Worm (Caenorhabditis elegans) whole organism, dauer: ENCODE results near the gene Y61A9LA.7.
"Not testable (repeated sequence)": the region's sequence is repeated elsewhere in the genome, so short reads cannot be mapped to it uniquely, and the experiment has no call there.

ENCODE experiments used
- unc-62 ChIP-seq: sonication (generic microtip); optimal IDR thresholded peaks from 2 replicates; lab custom pipeline; 2017; ENCODE audit warnings: missing biosample characterization, missing genetic modification reagents, missing genetic modification characterization

The Y61A9LA.7 gene

DNA sequence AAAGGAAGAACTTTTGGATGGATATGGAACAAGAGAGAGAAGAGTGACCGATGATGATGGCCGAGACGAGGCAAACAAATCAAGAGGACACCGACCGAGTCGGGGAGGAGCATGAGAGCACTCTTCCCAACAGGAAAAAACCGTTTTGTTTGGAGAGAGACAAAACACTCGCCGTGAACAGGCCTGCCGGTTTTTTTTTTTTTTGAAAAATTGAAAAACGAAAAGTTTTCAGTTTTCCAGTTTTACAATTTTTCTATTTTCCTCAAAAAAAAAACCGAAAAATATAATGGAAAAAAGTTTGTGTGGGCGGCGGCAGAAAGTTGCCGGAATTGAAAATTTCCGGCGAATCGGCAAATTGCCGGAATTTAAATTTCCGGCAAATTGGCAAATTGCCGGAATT is at the start of gene Y61A9LA.7:
Gene Y61A9LA.7, minus strand, starts transcription at position 101 of the 400 bp plus-strand sequence.
- no peak for TF ChIP-seq unc-62

DNA sequence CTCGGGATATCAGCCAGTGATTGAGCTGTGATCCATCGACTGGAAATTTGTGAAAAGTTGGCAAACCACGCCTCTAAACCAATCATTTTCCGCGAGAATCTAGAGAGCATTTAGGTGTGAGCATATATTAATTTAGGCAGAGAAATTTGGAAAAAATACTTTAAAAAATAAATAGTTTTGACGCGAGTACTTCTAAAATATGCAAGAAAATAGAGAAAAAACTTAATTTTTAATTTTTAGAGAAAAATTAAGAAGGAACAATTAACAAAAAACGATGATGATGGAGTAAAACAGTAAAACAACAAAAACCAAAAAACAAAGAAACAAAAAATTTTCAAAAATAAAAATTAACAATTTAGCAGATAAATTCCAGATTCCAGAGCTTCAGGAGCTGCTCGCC is 47.2 kb upstream of the Y61A9LA.7 start, which contains the start of gene txt-6:
Gene txt-6, minus strand, starts transcription at position 101 of the 400 bp plus-strand sequence.
- no peak for TF ChIP-seq unc-62

DNA sequence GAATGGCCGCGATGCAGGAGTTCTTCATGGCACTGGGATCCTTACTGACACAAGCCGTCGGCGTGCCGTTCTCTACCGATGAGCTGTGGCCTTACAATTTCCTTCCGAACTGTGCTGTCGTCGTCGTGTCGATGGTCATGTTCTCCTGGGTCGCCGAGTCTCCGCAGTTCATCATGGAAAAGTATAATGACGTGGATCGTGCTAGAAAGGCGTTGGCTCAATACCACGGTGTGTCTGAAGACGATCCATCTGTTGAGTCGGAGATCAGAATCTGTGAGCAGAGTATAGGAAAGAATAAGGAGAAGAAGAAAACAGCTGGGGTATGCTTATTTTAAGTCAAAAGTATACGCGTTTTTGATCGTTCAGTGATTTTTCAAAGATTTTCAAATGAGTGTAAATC is 39.6 kb upstream of the Y61A9LA.7 start:
- TF ChIP-seq unc-62: no peak

DNA sequence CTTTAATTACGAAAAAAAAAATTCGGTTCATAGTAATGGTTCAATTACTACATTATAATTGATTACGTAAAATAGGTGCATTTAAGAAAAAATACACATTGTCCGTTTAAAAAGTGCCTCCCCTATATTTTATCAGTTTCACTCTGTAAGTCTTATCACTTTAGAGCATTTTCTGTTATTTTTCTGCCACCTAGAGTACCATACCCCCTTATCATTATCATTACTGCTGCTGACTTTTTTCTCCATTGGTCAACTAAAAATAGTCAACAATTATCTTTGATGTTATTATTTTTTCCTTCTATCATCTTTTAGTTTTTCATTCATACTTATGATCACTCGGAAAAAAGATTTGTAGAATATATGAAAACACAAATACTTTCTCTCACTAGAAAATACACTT is 38.9 kb upstream of the Y61A9LA.7 start:
- TF ChIP-seq unc-62: no peak

DNA sequence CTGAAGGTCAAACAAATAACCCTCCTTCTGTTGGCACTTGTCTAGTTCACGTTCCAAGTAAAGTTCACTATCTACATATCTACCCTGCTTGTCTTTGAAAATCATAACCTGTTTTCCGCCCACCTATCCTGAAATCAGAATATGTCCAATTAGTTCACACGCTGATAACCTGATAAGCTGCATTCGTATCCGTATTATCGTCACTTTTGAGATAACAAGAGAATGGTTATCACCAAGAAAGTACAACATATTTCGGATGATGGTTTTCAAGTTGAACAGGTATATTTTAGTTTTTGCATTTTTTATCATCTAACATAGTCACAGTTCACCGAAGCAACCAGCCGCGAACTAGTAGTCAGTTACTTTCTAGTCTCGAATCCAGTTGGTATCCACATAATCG is 31.2 kb upstream of the Y61A9LA.7 start:
- no peak for TF ChIP-seq unc-62

DNA sequence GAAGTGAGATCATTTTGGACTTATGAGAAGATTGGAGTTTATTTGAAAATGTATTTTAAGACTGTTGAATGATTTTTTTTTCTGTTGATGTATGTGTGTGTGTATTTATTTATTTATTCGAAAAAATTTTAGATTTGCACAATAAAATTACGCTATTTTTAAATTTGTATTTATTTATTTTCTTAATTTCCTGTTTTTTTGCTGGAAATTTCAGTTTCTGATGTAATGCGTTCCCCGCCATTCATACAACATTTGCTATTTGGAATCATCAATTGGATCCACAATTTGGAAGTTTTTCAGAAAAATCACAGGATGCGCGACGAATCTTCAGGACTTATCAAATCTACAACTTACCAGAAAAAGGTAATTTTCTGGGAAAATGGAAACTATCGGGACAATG is 25.4 kb upstream of the Y61A9LA.7 start, which contains the start of gene Y61A9LA.1:
Gene Y61A9LA.1, plus strand, starts transcription at position 301 of the 400 bp plus-strand sequence.
- no peak for TF ChIP-seq unc-62

DNA sequence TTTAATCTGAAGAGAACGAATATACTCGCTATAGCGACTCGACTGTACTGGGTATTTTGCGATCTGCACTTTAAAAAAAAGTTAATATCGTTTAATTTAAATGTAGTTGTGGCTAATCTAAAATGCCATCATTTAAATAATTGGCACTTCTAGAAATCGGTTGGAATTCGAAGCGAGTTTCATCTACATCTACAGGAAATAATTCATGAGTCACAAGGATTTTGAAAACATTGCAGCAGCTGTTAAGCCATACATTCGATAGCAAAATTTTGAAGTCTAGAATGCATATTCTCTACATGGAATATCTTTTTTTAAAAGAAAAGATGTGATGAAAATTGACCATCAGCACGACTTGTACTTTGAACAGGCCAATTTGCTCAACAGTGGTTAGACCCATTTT is 21.0 kb upstream of the Y61A9LA.7 start:
- no peak for TF ChIP-seq unc-62

DNA sequence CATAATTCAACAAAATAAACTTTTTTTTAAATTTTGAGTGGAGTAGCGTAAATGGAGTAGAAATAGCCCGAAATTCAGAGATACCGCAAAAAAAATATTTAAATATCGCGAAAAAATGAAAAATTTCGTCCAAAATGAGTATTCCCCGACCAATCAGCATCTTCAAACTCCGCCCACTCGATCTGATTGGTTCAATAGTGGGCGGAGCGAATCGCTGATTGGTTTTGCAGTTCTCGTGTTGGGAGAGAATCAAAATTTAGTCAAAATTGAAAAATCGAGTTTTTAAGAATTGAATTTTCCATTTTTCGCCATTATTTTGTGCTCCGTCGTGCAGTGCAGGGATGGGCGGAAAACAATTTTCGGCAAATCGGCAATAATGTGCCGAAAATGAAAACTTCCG is 15.9 kb upstream of the Y61A9LA.7 start:
- no peak for TF ChIP-seq unc-62

DNA sequence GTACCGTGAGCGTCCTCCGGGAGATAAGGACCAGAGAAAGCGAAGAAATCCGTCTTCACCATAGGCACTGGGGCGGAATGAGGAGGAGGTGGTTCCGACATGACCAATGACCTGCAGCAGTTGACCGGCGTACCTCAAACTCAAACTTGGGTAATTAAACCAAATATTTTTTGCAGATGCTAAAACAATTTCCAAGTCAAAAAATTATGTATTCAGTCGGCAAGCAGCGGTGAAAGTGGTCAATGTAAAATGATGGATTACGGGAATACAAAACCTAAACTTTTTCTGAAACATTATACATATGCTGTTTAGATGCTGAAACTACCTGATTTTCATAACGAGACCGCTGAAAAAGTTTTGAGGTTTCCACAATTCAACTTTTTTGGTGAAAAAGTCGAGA is 14.2 kb upstream of the Y61A9LA.7 start, which contains the start of gene hpo-39:
Gene hpo-39, minus strand, starts transcription at position 101 of the 400 bp plus-strand sequence.
- not testable (repeated sequence) for TF ChIP-seq unc-62

DNA sequence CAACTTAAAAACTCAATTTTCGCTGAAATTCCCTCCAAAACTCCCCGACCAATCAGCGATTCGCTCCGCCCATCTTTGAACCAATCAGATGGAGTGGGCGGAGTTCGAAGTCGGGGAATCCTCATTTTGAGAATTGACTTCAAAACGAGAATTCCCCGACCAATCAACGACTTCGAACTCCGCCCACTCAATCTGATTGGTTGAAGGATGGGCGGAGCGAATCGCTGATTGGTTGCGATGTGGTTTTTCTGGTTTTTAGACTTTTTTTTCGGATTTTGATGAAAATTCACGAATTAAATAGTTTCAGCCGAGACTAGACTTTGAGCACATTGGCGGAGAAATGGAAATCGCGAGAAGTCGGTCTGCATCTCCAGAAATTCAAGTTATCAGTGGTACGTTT is 12.4 kb upstream of the Y61A9LA.7 start:
- TF ChIP-seq unc-62: no peak

DNA sequence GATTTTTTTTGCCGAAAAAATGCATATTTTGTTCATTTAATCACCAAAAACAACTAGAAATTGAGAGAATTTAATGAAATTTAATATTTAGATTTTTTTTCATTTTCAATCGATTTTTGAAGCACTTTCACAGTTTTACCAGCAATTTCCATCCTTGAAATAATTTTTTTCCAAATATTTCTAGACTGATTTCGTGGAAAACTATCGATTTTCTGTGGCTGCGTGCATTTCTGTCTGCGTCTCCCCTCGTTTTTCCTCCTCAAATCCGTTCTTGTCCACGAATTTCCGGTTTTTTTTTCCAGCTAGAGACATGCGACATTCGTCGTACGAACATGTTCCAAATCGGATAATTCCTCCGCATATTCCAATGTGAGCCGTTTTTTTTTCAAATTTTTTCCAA is 11.2 kb upstream of the Y61A9LA.7 start, which contains the start of gene Y61A9LA.3:
Gene Y61A9LA.3, plus strand, starts transcription at position 301 of the 400 bp plus-strand sequence.
- no peak for TF ChIP-seq unc-62

DNA sequence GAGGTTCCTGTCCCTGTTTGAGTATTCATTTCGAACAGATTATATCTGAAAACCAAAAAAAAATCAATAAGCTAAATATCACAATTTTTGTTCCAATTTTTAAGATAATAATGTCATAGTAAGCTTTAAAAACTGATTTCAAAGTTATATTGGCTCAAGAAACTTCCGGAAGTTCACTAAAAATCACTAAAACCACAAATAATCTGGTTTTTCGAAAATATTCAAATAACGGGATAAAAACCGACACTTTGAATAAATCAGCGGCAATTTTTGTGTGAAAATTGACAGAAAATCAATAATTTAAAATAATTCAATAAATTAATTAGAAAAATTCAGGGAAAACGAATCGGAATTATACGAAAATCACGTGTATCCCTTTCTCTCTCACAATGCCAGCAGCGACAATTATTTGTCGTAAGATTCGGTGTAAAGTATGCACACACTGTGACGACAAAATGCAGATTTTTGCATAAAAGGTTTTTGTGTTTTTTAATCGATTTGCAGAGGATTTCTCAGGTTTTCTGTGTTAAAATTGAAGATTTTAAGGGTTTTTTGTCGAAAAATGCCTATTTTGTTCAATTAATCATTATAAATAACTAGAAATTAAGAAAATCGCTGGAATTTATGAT is 10.5 kb upstream of the Y61A9LA.7 start, which contains the start of gene sut-2:
Gene sut-2, minus strand, starts transcription at position 51 of the 629 bp plus-strand sequence.
- TF ChIP-seq unc-62: no peak

DNA sequence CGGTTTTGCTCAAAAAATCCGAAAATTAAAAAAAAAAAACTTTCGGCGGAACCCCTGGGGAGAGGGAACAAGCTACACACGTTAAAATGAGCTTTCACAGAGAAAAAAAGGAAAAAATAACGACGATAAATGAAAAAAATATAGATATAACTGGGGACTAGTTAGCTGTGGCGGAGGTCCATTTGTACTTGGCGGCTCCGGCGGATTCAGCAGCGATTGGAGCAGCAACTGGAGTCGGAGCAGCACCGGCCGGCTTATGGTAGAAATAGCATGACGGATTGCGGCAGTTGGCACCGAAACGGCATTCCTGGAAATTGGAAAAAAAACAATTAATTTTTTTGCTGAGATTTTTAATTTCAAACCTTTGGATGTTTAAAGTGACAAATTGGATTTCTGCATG is 2.9 kb upstream of the Y61A9LA.7 start:
- no peak for TF ChIP-seq unc-62

DNA sequence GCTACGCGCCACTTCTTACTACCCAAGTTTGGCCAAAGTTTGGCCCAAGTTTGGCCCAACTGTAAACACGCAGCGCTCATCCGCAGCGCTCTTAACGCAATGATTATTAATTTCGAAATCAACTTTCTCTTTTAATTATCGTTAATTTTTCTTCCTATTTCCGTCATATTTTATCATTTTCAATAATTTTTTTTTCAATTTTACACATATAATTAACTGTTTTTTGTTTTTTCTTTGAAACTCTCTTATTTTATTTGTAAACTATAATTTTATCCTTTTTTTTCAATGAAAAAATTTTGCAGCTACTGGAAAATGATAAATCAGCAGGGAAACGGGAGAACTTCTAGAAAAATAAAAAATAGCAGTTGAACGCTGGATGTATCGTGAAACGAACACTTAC is 840 bp upstream of the Y61A9LA.7 start, which contains the start of gene Y61A9LA.4:
Gene Y61A9LA.4, plus strand, starts transcription at position 301 of the 400 bp plus-strand sequence.
- not testable (repeated sequence) for TF ChIP-seq unc-62

DNA sequence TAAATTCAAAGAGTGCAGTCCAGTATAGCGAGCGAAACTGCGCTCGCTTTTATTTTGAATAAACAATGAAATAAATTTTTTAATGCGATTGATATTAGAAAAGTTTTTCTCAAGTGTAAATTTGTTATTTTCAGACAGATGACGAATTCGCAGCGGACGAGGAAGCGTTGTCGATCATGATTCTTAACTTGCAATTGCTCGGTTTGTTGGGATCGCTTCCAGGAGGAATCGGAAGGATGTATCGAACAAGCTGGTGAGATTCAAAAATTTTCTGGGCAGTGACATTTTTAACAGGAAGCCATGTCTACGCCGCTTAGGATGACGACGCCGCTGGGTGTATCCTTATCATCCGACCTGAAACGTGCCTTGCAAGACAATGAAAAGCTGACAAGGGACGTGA is 6.0 kb downstream of the Y61A9LA.7 start, which contains the start of gene Y61A9LA.12:
Gene Y61A9LA.12, plus strand, starts transcription at position 301 of the 400 bp plus-strand sequence.
- TF ChIP-seq unc-62: not testable (repeated sequence)

DNA sequence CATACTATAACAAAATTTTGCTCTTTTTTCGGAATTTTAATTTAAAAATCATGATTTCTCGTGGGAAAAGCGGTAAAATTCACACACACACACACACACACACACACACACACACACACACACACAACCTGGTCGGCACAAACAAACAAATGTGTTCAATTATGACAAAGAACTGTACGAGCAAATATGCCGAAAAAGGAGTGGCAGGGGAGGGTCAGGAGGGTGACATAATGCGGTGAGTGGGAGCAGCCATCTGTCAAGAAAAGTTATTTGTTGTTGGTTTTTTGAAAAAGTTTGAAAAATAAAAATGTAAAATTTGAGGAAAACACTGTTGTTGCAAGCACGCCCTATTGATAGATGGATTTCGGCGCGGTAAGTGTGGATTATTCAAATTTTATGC is 7.7 kb downstream of the Y61A9LA.7 start:
- no peak for TF ChIP-seq unc-62

DNA sequence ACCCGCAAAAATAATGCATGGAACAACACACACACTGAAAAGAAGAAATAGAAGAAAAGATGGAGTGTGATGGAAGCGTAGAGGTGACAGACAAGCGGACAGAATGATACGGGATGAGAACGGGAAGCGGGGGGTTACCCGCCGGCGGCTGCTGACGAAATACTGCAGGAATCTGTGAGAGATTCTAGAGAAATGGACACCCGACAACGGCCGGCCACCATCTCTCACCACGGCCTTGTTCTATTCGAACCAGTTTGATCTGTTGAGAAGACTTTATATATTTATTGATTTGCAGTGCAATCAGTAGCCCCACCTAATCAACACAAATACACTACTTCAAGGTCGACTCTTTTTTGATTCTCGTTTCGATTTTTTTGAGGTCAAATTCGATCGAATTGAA is 9.1 kb downstream of the Y61A9LA.7 start:
- no peak for TF ChIP-seq unc-62

DNA sequence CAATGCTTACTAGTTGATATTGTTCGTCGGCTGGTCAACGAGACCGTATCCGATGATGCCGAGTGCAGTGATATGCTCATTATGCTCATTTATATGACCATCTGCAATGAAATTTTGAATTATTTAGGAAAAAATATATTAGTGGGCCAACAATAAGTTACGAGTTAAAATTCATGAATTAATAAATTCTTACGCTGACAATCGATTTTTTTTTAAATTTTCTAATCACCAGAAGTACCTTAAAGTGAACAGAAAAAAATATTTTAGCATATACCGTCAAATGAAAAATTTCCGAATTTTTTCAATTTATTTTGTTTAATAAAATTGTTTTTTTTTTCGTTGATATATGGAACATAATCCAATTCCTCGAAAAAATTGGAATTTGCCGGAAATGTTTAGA is 10.4 kb downstream of the Y61A9LA.7 start, which contains the start of gene sos-1:
Gene sos-1, minus strand, starts transcription at position 101 of the 400 bp plus-strand sequence.
- TF ChIP-seq unc-62: no peak
